Worm (Caenorhabditis elegans) whole organism, mixed stage, embryonic: ENCODE measurements around the gene flcn-1.

Source experiments
- M03D4.4 ChIP-seq: sonication (generic microtip); optimal IDR thresholded peaks from 2 replicates; lab custom pipeline; 2017; ENCODE audit warnings: mild to moderate bottlenecking, missing genetic modification characterization, missing compliant biosample characterization
- bed-3 ChIP-seq: fragments of 200-800 bp; sonication (Bioruptor generic); optimal IDR thresholded peaks from 3 replicates; lab custom pipeline; 2018; ENCODE audit warnings: mild to moderate bottlenecking, missing genetic modification characterization, moderate library complexity, missing compliant biosample characterization
- blmp-1 ChIP-seq: fragments of 150-350 bp; optimal IDR thresholded peaks from 2 replicates; lab custom pipeline; 2014; ENCODE audit warnings: missing biosample characterization, missing genetic modification characterization
- ceh-39 ChIP-seq: fragments of 150-350 bp; optimal IDR thresholded peaks from 2 replicates; lab custom pipeline; 2014; ENCODE audit warnings: missing biosample characterization, missing genetic modification characterization
- ceh-43 ChIP-seq: fragments of 200-800 bp; sonication (Bioruptor generic); optimal IDR thresholded peaks from 2 replicates; lab custom pipeline; 2018; ENCODE audit warnings: mild to moderate bottlenecking, missing genetic modification characterization, moderate library complexity, missing compliant biosample characterization
- cnd-1 ChIP-seq: fragments of 200-800 bp; sonication (Bioruptor generic); optimal IDR thresholded peaks from 2 replicates; lab custom pipeline; 2018; ENCODE audit warnings: mild to moderate bottlenecking, missing genetic modification characterization, missing compliant biosample characterization
- drap-1 ChIP-seq: fragments of 200-800 bp; sonication (Bioruptor generic); optimal IDR thresholded peaks from 3 replicates; lab custom pipeline; 2018; ENCODE audit warnings: mild to moderate bottlenecking, missing genetic modification characterization, missing compliant biosample characterization
- elt-1 ChIP-seq: sonication (generic microtip); optimal IDR thresholded peaks from 2 replicates; lab custom pipeline; 2017; ENCODE audit warnings: missing genetic modification characterization, mild to moderate bottlenecking, missing compliant biosample characterization, antibody characterized with exemption, moderate library complexity, borderline replicate concordance; ENCODE audit not compliant: insufficient read depth
- elt-3 ChIP-seq: fragments of 150-350 bp; optimal IDR thresholded peaks from 2 replicates; lab custom pipeline; 2014; ENCODE audit warnings: missing biosample characterization, missing genetic modification characterization
- flh-1 ChIP-seq: fragments of 200-800 bp; sonication (Bioruptor generic); optimal IDR thresholded peaks from 2 replicates; lab custom pipeline; 2018; ENCODE audit warnings: mild to moderate bottlenecking, missing genetic modification characterization, moderate library complexity, missing compliant biosample characterization
- ham-2 ChIP-seq: fragments of 200-800 bp; sonication (Bioruptor generic); optimal IDR thresholded peaks from 2 replicates; lab custom pipeline; 2018; ENCODE audit warnings: mild to moderate bottlenecking, missing genetic modification characterization, missing compliant biosample characterization
- lin-13 ChIP-seq: fragments of 150-350 bp; optimal IDR thresholded peaks from 2 replicates; lab custom pipeline; 2014; ENCODE audit warnings: missing biosample characterization, missing genetic modification characterization
- lin-32 ChIP-seq: fragments of 200-800 bp; sonication (Bioruptor generic); optimal IDR thresholded peaks from 2 replicates; lab custom pipeline; 2018; ENCODE audit warnings: mild to moderate bottlenecking, missing genetic modification characterization, missing compliant biosample characterization
- lsy-2 ChIP-seq: fragments of 150-350 bp; optimal IDR thresholded peaks from 2 replicates; lab custom pipeline; 2014; ENCODE audit warnings: missing biosample characterization, missing genetic modification characterization
- mab-5 ChIP-seq: fragments of 150-350 bp; optimal IDR thresholded peaks from 2 replicates; lab custom pipeline; 2014; ENCODE audit warnings: missing biosample characterization, missing genetic modification characterization
- mep-1 ChIP-seq: fragments of 150-350 bp; optimal IDR thresholded peaks from 2 replicates; lab custom pipeline; 2017; ENCODE audit warnings: missing biosample characterization, missing genetic modification reagents, missing genetic modification characterization, inconsistent platforms
- mls-2 ChIP-seq: sonication (generic microtip); optimal IDR thresholded peaks from 2 replicates; lab custom pipeline; 2016; ENCODE audit warnings: mild to moderate bottlenecking, missing genetic modification characterization, moderate library complexity, missing compliant biosample characterization
- nhr-2 ChIP-seq: fragments of 150-350 bp; optimal IDR thresholded peaks from 2 replicates; lab custom pipeline; 2014; ENCODE audit warnings: missing biosample characterization, missing genetic modification characterization
- nhr-237 ChIP-seq: fragments of 150-350 bp; optimal IDR thresholded peaks from 2 replicates; lab custom pipeline; 2014; ENCODE audit warnings: missing biosample characterization, missing genetic modification characterization
- nhr-28 ChIP-seq: fragments of 150-350 bp; optimal IDR thresholded peaks from 2 replicates; lab custom pipeline; 2014; ENCODE audit warnings: missing biosample characterization, missing genetic modification characterization
- nhr-76 ChIP-seq: sonication (generic microtip); optimal IDR thresholded peaks from 2 replicates; lab custom pipeline; 2017; ENCODE audit warnings: missing biosample characterization, missing genetic modification characterization
- pha-4 ChIP-seq: fragments of 150-350 bp; optimal IDR thresholded peaks from 2 replicates; lab custom pipeline; 2018; ENCODE audit warnings: missing biosample characterization, missing genetic modification reagents, missing genetic modification characterization
- sem-2 ChIP-seq: fragments of 200-800 bp; sonication (Bioruptor generic); optimal IDR thresholded peaks from 2 replicates; lab custom pipeline; 2018; ENCODE audit warnings: mild to moderate bottlenecking, missing genetic modification characterization, missing compliant biosample characterization
- snpc-4 ChIP-seq: fragments of 150-350 bp; optimal IDR thresholded peaks from 2 replicates; lab custom pipeline; 2014; ENCODE audit warnings: missing biosample characterization, missing genetic modification characterization
- sptf-1 ChIP-seq: sonication (generic microtip); optimal IDR thresholded peaks from 2 replicates; lab custom pipeline; 2017; ENCODE audit warnings: mild to moderate bottlenecking, missing genetic modification characterization, moderate library complexity, missing compliant biosample characterization
- tbx-8 ChIP-seq: fragments of 200-800 bp; sonication (Bioruptor generic); optimal IDR thresholded peaks from 2 replicates; lab custom pipeline; 2018; ENCODE audit warnings: mild to moderate bottlenecking, missing genetic modification characterization, moderate library complexity, missing compliant biosample characterization
- unc-120 ChIP-seq: sonication (generic microtip); optimal IDR thresholded peaks from 2 replicates; lab custom pipeline; 2017; ENCODE audit warnings: missing genetic modification characterization, missing compliant biosample characterization; ENCODE audit not compliant: poor library complexity, severe bottlenecking
- unc-39 ChIP-seq: fragments of 150-350 bp; optimal IDR thresholded peaks from 2 replicates; lab custom pipeline; 2014; ENCODE audit warnings: missing biosample characterization, missing genetic modification characterization
- unc-62 ChIP-seq: fragments of 150-350 bp; optimal IDR thresholded peaks from 2 replicates; lab custom pipeline; 2014; ENCODE audit warnings: missing biosample characterization, missing genetic modification reagents, missing genetic modification characterization
- zip-8 ChIP-seq: fragments of 150-350 bp; optimal IDR thresholded peaks from 2 replicates; lab custom pipeline; 2014; ENCODE audit warnings: missing biosample characterization, missing genetic modification characterization
- ztf-11 ChIP-seq: fragments of 150-350 bp; optimal IDR thresholded peaks from 2 replicates; lab custom pipeline; 2014; ENCODE audit warnings: missing biosample characterization, missing genetic modification characterization

The flcn-1 gene

DNA sequence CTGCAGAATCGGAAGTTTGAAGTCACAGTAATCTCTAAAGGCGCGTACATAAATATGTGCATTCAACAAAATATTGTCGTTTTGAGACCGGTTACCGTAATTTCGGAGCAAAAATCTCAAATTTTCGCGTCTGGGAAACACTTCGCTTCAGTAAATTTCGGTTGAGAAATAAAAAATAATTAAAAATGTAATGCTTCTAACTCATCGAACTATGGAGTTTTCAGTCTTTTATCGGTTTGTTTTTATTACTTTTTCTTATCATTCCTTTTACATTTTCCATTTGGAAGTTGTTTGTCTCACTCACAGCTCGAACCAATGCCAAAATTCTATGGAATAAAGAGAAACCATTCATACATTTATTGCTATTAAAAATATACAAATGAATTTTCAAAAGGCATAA is 40.4 kb upstream of the flcn-1 start:
- TF ChIP-seq elt-1 (no peak), nhr-28 (tag; lab: Kevin White, UChicago) (no peak), tbx-8 (GFP tag; lab: Kevin White, UChicago) (no peak), unc-120 (tag; lab: Kevin White, UChicago) (no peak), cnd-1 (no peak), sptf-1 (tag; lab: Kevin White, UChicago) (no peak), ceh-43 (GFP tag; lab: Kevin White, UChicago) (no peak), elt-3 (no peak), zip-8 (no peak), blmp-1 (no peak), mab-5 (tag; lab: Kevin White, UChicago) (no peak), ztf-11 (tag; lab: Kevin White, UChicago) (no peak)

DNA sequence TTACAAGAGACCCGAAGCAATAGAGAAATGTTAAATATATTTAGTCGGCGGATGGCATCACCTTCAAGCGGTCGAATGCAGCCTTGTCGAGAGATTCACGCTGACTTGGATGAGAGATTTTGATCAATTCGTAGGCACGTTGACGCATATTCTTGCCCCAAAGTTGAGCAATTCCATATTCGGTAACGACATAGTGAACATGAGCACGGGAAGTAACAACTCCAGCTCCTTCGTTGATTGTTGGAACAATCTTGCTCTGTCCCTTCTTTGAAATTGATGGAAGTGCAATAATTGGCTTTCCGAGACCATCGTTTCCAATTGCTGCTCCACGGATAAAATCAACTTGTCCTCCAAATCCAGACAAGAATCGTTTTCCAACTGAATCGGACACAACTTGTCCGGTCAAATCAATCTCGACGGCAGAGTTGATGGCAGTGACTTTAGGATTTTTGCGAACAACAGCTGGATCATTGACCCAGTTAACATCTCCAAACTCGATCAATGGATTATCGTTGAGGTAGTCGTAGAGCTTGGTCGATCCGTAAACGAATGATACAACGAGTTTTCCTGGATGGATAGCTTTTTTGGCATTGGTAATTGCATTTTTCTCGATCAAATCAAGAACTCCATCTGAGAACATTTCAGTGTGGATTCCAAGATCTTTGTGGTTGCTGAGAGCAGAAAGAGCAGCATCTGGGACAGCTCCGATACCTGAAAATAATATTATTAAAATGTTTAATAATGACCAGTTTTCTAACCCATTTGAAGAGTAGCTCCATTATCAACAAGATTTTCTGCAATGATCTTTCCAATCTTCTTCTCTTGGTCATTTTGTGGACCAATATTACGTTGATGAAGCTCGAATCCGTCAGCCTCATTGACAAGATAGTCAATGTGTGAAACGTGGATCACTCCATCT is 39.6 kb upstream of the flcn-1 start:
- TF ChIP-seq unc-39 (tag; lab: Kevin White, UChicago) (no peak), sem-2 (GFP tag; lab: Kevin White, UChicago) (no peak), flh-1 (GFP tag; lab: Kevin White, UChicago) (no peak), mls-2 (tag; lab: Kevin White, UChicago) (no peak), tbx-8 (GFP tag; lab: Kevin White, UChicago) (no peak), unc-62 (no peak), nhr-2 (tag; lab: Kevin White, UChicago) (no peak)

DNA sequence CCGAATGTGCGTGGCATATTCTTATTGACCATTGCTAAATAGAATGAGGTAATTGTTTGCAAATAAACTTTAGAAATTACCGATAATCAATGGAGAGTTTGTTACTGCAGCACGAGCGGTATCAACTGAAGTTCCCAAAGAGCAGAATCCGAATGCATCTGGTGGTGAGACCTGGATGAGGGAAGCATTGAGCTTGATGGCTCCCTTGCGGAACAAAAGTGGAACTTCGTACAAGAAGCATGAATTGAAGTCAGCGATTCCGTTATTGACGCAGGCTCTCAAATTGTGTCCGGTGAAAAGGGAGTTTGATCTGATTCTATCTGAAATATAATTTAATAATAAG is 39.0 kb upstream of the flcn-1 start:
- TF ChIP-seq bed-3 (GFP tag; lab: Kevin White, UChicago) (no peak), cnd-1 (no peak), flh-1 (GFP tag; lab: Kevin White, UChicago) (no peak), snpc-4 (no peak), pha-4 (tag; lab: Kevin White, UChicago) (no peak), unc-120 (tag; lab: Kevin White, UChicago) (no peak), sptf-1 (tag; lab: Kevin White, UChicago) (no peak), mep-1 (tag; lab: Kevin White, UChicago) (no peak), M03D4.4 (tag; lab: Kevin White, UChicago) (no peak), drap-1 (no peak), ceh-39 (tag; lab: Kevin White, UChicago) (no peak), ztf-11 (tag; lab: Kevin White, UChicago) (no peak), nhr-76 (no peak)

DNA sequence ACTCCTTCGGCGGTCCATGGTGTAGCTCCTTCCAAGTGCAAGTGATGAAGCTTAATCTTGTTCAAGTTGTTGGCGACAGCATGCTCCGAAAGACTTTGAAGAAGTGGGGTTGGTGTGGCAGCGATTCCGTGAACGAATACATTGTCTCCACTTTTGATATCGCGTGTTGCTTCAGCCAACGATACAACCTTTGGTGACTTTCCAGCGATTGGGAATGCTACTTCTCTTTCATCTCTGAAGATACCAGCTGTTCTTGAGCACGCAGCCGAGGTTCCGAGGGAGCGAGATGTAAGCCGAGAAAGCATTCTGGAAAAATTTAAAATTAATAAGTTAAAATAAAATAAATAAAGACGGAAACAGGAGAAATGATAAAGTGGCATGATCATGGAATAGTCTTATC is 38.5 kb upstream of the flcn-1 start, which contains the start of gene acer-1:
Gene acer-1, minus strand, starts transcription at position 306 of the 400 bp plus-strand sequence.
- TF ChIP-seq unc-62: no peak
- TF ChIP-seq sptf-1 (tag; lab: Kevin White, UChicago): no peak
- no peak for TF ChIP-seq lin-32 (GFP tag; lab: Kevin White, UChicago)
- no peak for TF ChIP-seq cnd-1
- TF ChIP-seq lsy-2 (tag; lab: Kevin White, UChicago): no peak
- no peak for TF ChIP-seq sem-2 (GFP tag; lab: Kevin White, UChicago)
- TF ChIP-seq nhr-237: no peak
- TF ChIP-seq flh-1 (GFP tag; lab: Kevin White, UChicago): no peak
- no peak for TF ChIP-seq nhr-76
- TF ChIP-seq mls-2 (tag; lab: Kevin White, UChicago): no peak
- TF ChIP-seq lin-13 (tag; lab: Kevin White, UChicago): no peak
- no peak for TF ChIP-seq nhr-2 (tag; lab: Kevin White, UChicago)
- no peak for TF ChIP-seq tbx-8 (GFP tag; lab: Kevin White, UChicago)
- TF ChIP-seq ham-2 (GFP tag; lab: Kevin White, UChicago): no peak
- TF ChIP-seq ceh-39 (tag; lab: Kevin White, UChicago): no peak
- no peak for TF ChIP-seq elt-3
- TF ChIP-seq, all 35 proteins: peak for 0

- TF ChIP-seq unc-62 (no peak), ceh-43 (GFP tag; lab: Kevin White, UChicago) (no peak), tbx-8 (GFP tag; lab: Kevin White, UChicago) (no peak), nhr-76 (no peak), nhr-28 (tag; lab: Kevin White, UChicago) (no peak), mep-1 (tag; lab: Kevin White, UChicago) (no peak), M03D4.4 (tag; lab: Kevin White, UChicago) (no peak), snpc-4 (no peak), drap-1 (no peak), unc-120 (tag; lab: Kevin White, UChicago) (no peak)
Measured at ce11 chrII:6891176-6891575, 37.4 kb upstream of the flcn-1 start.
